Fruit fly (Drosophila melanogaster) whole organism, embryonic: ENCODE results near the gene Catsup.

Source experiments
- Antp ChIP-seq: fragments of 200-800 bp; sonication (Bioruptor generic); optimal IDR thresholded peaks from 3 replicates; lab custom pipeline; 2016; ENCODE audit warnings: missing biosample characterization, missing genetic modification characterization
- Blimp-1 ChIP-seq: fragments of 200-800 bp; sonication (Bioruptor generic); optimal IDR thresholded peaks from 3 replicates; lab custom pipeline; 2018; ENCODE audit warnings: missing biosample characterization, missing genetic modification characterization, mild to moderate bottlenecking, moderate library complexity, missing genetic modification reagents
- CG10267 ChIP-seq: fragments of 200-800 bp; sonication (Bioruptor generic); optimal IDR thresholded peaks from 2 replicates; lab custom pipeline; 2018; ENCODE audit warnings: missing biosample characterization, mild to moderate bottlenecking, missing genetic modification characterization, moderate library complexity
- CG10321 ChIP-seq: fragments of 200-800 bp; sonication (Bioruptor generic); IDR thresholded peaks from 2 replicates; pipeline ENCODE4 v1.3.6; 2022; ENCODE audit warnings: missing biosample characterization, missing genetic modification characterization
- CG11093 ChIP-seq: fragments of 200-800 bp; sonication (Bioruptor generic); IDR thresholded peaks from 3 replicates; pipeline ENCODE4 v1.3.6; 2022; ENCODE audit warnings: missing biosample characterization, missing genetic modification characterization
- CG11398 ChIP-seq: fragments of 200-800 bp; sonication (Bioruptor generic); optimal IDR thresholded peaks from 2 replicates; lab custom pipeline; 2016; ENCODE audit warnings: missing biosample characterization, missing genetic modification characterization
- CG11504 ChIP-seq: fragments of 200-800 bp; sonication (Bioruptor generic); optimal IDR thresholded peaks from 3 replicates; lab custom pipeline; 2019; ENCODE audit warnings: missing biosample characterization, mild to moderate bottlenecking, missing genetic modification characterization, moderate library complexity
- CG11560 ChIP-seq: fragments of 200-800 bp; sonication (Bioruptor generic); IDR thresholded peaks from 3 replicates; pipeline ENCODE4 v1.3.6; 2022; ENCODE audit warnings: missing biosample characterization, missing genetic modification characterization
- CG14441 ChIP-seq: fragments of 200-800 bp; sonication (Bioruptor generic); IDR thresholded peaks from 2 replicates; pipeline ENCODE4 v1.3.6; 2022; ENCODE audit warnings: missing biosample characterization, missing genetic modification characterization
- CG14710 ChIP-seq: fragments of 200-800 bp; sonication (Bioruptor generic); optimal IDR thresholded peaks from 3 replicates; lab custom pipeline; 2019; ENCODE audit warnings: missing biosample characterization, mild to moderate bottlenecking, missing genetic modification characterization, moderate library complexity
- CG16863 ChIP-seq: fragments of 200-800 bp; sonication (Bioruptor generic); optimal IDR thresholded peaks from 3 replicates; lab custom pipeline; 2016; ENCODE audit warnings: missing biosample characterization, missing genetic modification characterization
- CG2712 ChIP-seq: fragments of 200-800 bp; optimal IDR thresholded peaks from 3 replicates; lab custom pipeline; 2019; ENCODE audit warnings: missing biosample characterization, mild to moderate bottlenecking, missing genetic modification characterization, moderate library complexity
- CG2875 ChIP-seq: fragments of 200-800 bp; sonication (Bioruptor generic); optimal IDR thresholded peaks from 2 replicates; lab custom pipeline; 2017; ENCODE audit warnings: missing biosample characterization, mild to moderate bottlenecking, missing genetic modification characterization, missing genetic modification reagents
- CG31441 ChIP-seq: fragments of 200-800 bp; sonication (Bioruptor generic); IDR thresholded peaks from 2 replicates; pipeline ENCODE4 v1.3.6; 2022; ENCODE audit warnings: missing biosample characterization, missing genetic modification characterization
- CG3163 ChIP-seq: fragments of 200-800 bp; sonication (Bioruptor generic); optimal IDR thresholded peaks from 3 replicates; lab custom pipeline; 2016; ENCODE audit warnings: missing biosample characterization, missing genetic modification characterization
- CG3726 ChIP-seq: fragments of 200-800 bp; sonication (Bioruptor generic); IDR thresholded peaks from 3 replicates; pipeline ENCODE4, ENCODE4 v1.3.6; 2022; ENCODE audit warnings: missing biosample characterization, missing genetic modification characterization
- CG4360 ChIP-seq: fragments of 200-800 bp; sonication (Bioruptor generic); IDR thresholded peaks from 2 replicates; pipeline ENCODE4 v1.3.6; 2022; ENCODE audit warnings: missing biosample characterization, missing genetic modification characterization
- CG5953 ChIP-seq: fragments of 200-800 bp; sonication (Bioruptor generic); IDR thresholded peaks from 2 replicates; pipeline ENCODE4 v1.3.6; 2022; ENCODE audit warnings: missing biosample characterization, missing genetic modification characterization
- CG6813 ChIP-seq: fragments of 200-800 bp; sonication (Bioruptor generic); optimal IDR thresholded peaks from 2 replicates; lab custom pipeline; 2017; ENCODE audit warnings: missing biosample characterization, missing genetic modification characterization, mild to moderate bottlenecking, moderate library complexity, missing genetic modification reagents
- CG7556 ChIP-seq: fragments of 200-800 bp; sonication (Bioruptor generic); optimal IDR thresholded peaks from 2 replicates; lab custom pipeline; 2017; ENCODE audit warnings: missing biosample characterization, mild to moderate bottlenecking, missing genetic modification characterization
- CG7786 ChIP-seq: fragments of 200-800 bp; sonication (Bioruptor generic); optimal IDR thresholded peaks from 2 replicates; lab custom pipeline; 2016; ENCODE audit warnings: missing biosample characterization, missing genetic modification characterization
- CG8388 ChIP-seq: fragments of 200-800 bp; sonication (Bioruptor generic); optimal IDR thresholded peaks from 2 replicates; lab custom pipeline; 2019; ENCODE audit warnings: missing biosample characterization, mild to moderate bottlenecking, missing genetic modification characterization, moderate library complexity
- CG8765 ChIP-seq: fragments of 200-800 bp; sonication (Bioruptor generic); IDR thresholded peaks from 2 replicates; pipeline ENCODE4 v1.3.6; 2022; ENCODE audit warnings: missing biosample characterization, missing genetic modification characterization
- CG9437 ChIP-seq: fragments of 200-800 bp; sonication (Bioruptor generic); optimal IDR thresholded peaks from 2 replicates; lab custom pipeline; 2018; ENCODE audit warnings: missing biosample characterization, mild to moderate bottlenecking, missing genetic modification characterization
- E2f2 ChIP-seq: fragments of 200-800 bp; sonication (Bioruptor generic); IDR thresholded peaks from 2 replicates; pipeline ENCODE4 v1.3.6; 2022; ENCODE audit warnings: missing biosample characterization, missing genetic modification characterization
- HHEX ChIP-seq: fragments of 200-800 bp; sonication (Bioruptor generic); optimal IDR thresholded peaks from 3 replicates; lab custom pipeline; 2017; ENCODE audit warnings: missing biosample characterization, mild to moderate bottlenecking, missing genetic modification characterization, missing genetic modification reagents
- MTF-1 ChIP-seq: fragments of 200-800 bp; sonication (Bioruptor generic); optimal IDR thresholded peaks from 2 replicates; lab custom pipeline; 2018; ENCODE audit warnings: missing biosample characterization, mild to moderate bottlenecking, missing genetic modification characterization, borderline replicate concordance
- Nf-YA ChIP-seq: fragments of 200-800 bp; sonication (Bioruptor generic); IDR thresholded peaks from 2 replicates; pipeline ENCODE4 v1.3.6; 2022; ENCODE audit warnings: missing biosample characterization, missing genetic modification characterization
- Pdp1 ChIP-seq, 2 experiments: fragments of 200-800 bp; sonication (Bioruptor generic); optimal IDR thresholded peaks; 3 replicates each; lab custom pipeline; 2016; ENCODE audit warnings: missing biosample characterization in 2 of 2, missing genetic modification characterization in 2 of 2, mild to moderate bottlenecking in 1 of 2, moderate library complexity in 1 of 2
- Six4 ChIP-seq: fragments of 200-800 bp; sonication (Bioruptor generic); optimal IDR thresholded peaks from 2 replicates; lab custom pipeline; 2016; ENCODE audit warnings: missing biosample characterization, missing genetic modification characterization
- Xbp1 ChIP-seq: fragments of 200-800 bp; sonication (Bioruptor generic); optimal IDR thresholded peaks from 3 replicates; lab custom pipeline; 2016; ENCODE audit warnings: missing biosample characterization, mild to moderate bottlenecking, missing genetic modification characterization
- ac ChIP-seq: fragments of 200-800 bp; sonication (Bioruptor generic); optimal IDR thresholded peaks from 3 replicates; lab custom pipeline; 2017; ENCODE audit warnings: missing biosample characterization, mild to moderate bottlenecking, missing genetic modification characterization
- ara ChIP-seq: fragments of 200-800 bp; sonication (Bioruptor generic); IDR thresholded peaks from 2 replicates; pipeline ENCODE4 v1.3.6; 2022; ENCODE audit warnings: missing biosample characterization, missing genetic modification characterization
- crc ChIP-seq: fragments of 200-800 bp; sonication (Bioruptor generic); optimal IDR thresholded peaks from 2 replicates; lab custom pipeline; 2016; ENCODE audit warnings: missing biosample characterization, missing genetic modification characterization
- da ChIP-seq: fragments of 200-800 bp; sonication (Bioruptor generic); optimal IDR thresholded peaks from 2 replicates; lab custom pipeline; 2016; ENCODE audit warnings: missing biosample characterization, missing genetic modification characterization
- dpn ChIP-seq, 2 experiments: fragments of 200-800 bp; sonication (Bioruptor generic); optimal IDR thresholded peaks; 3 replicates each; lab custom pipeline; 2016; ENCODE audit warnings: missing biosample characterization in 2 of 2, missing genetic modification characterization in 2 of 2
- en ChIP-seq: fragments of 200-800 bp; sonication (Bioruptor generic); optimal IDR thresholded peaks from 2 replicates; lab custom pipeline; 2016; ENCODE audit warnings: missing biosample characterization, missing genetic modification characterization
- jigr1 ChIP-seq: fragments of 200-800 bp; sonication (Bioruptor generic); IDR thresholded peaks from 3 replicates; pipeline ENCODE4 v1.3.6; 2022; ENCODE audit warnings: missing biosample characterization, missing genetic modification characterization
- mld ChIP-seq: fragments of 200-800 bp; sonication (Bioruptor generic); IDR thresholded peaks from 3 replicates; pipeline ENCODE4 v1.3.6; 2022; ENCODE audit warnings: missing biosample characterization, missing genetic modification characterization; ENCODE audit not compliant: partially characterized antibody
- pan ChIP-seq, 4 experiments: fragments of >200 bp in 3 of 4; fragments of 200-800 bp in 1 of 4; sonication (Bioruptor generic) in 1 of 4; optimal IDR thresholded peaks in 3 of 4; IDR thresholded peaks in 1 of 4; 2 replicates each; pipeline versions ENCODE4 v1.3.6 to Lab custom; 2017 to 2022; ENCODE audit warnings: missing biosample characterization in 2 of 4, missing genetic modification characterization in 2 of 4, mixed read lengths in 1 of 4
- pb ChIP-seq: fragments of 200-800 bp; sonication (Bioruptor generic); optimal IDR thresholded peaks from 3 replicates; lab custom pipeline; 2016; ENCODE audit warnings: missing biosample characterization, missing genetic modification characterization
- peb ChIP-seq: fragments of 200-800 bp; sonication (Bioruptor generic); IDR thresholded peaks from 2 replicates; pipeline ENCODE4 v1.3.6; 2022; ENCODE audit warnings: missing biosample characterization, missing genetic modification characterization
- run ChIP-seq: fragments of 200-800 bp; sonication (Bioruptor generic); optimal IDR thresholded peaks from 3 replicates; lab custom pipeline; 2018; ENCODE audit warnings: missing biosample characterization, mild to moderate bottlenecking, missing genetic modification characterization
- slou ChIP-seq: fragments of 200-800 bp; sonication (Bioruptor generic); optimal IDR thresholded peaks from 3 replicates; lab custom pipeline; 2016; ENCODE audit warnings: missing biosample characterization, missing genetic modification characterization
- sob ChIP-seq: fragments of 200-800 bp; sonication (Bioruptor generic); IDR thresholded peaks from 2 replicates; pipeline ENCODE4 v1.3.6; 2022; ENCODE audit warnings: missing biosample characterization, missing genetic modification characterization
- ssp ChIP-seq: fragments of 200-800 bp; sonication (Bioruptor generic); IDR thresholded peaks from 2 replicates; pipeline ENCODE4 v1.3.6; 2022; ENCODE audit warnings: missing biosample characterization, missing genetic modification characterization
- unpg ChIP-seq: fragments of 200-800 bp; sonication (Bioruptor generic); optimal IDR thresholded peaks from 3 replicates; lab custom pipeline; 2018; ENCODE audit warnings: missing biosample characterization, mild to moderate bottlenecking, missing genetic modification characterization, moderate library complexity
- z ChIP-seq: fragments of 200-800 bp; sonication (Bioruptor generic); IDR thresholded peaks from 3 replicates; pipeline ENCODE4 v1.3.6; 2022; ENCODE audit warnings: missing biosample characterization, missing genetic modification characterization

The Catsup gene

DNA sequence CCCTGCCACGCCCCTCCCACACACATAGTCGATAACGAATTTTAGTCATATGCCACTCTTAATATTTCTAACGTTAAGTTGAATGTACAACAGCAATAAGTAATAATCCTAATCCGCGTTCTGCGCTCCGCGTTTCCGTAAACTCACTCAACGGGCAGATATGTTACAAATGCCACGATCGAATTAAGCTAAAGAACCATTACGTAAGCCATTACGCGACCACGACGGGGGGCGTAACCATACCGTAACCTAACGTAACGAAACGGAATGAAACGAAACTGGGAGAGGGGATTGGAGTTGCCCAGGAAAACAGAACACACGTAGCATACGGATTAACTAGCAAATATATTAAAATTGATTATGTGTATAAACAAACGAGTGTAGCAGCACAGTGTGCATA, 16.1 kb downstream of the Catsup start:
- no peak for TF ChIP-seq run
- no peak for TF ChIP-seq CG11398 (GFP tag; lab: Kevin White, UChicago)
- no peak for TF ChIP-seq da (GFP tag; lab: Kevin White, UChicago)
- TF ChIP-seq jigr1 (GFP tag; lab: Robert Waterston, UW): no peak
- TF ChIP-seq mld (GFP tag; lab: Robert Waterston, UW): peak; percentile 38; the same call in 1 of the 3 replicates
- TF ChIP-seq Pdp1 (GFP tag; optimal IDR thresholded peaks at IDR 0.05; lab: Kevin White, UChicago): peak in 1 of 2 experiments; percentile 61
- peak; percentile 95 for TF ChIP-seq CG9437 (GFP tag; lab: Kevin White, UChicago)

dm6 chr2L:19058916-19059315, 17.3 kb downstream of the Catsup start, which contains the start of gene Phlpp:
Phlpp (plus strand) TSS chr2L:19059129.
- TF ChIP-seq Xbp1 (GFP tag; lab: Kevin White, UChicago) (peak; percentile 59), CG7786 (GFP tag; lab: Kevin White, UChicago) (no peak), unpg (GFP tag; lab: Kevin White, UChicago) (peak; percentile 31), z (GFP tag; lab: Robert Waterston, UW) (peak; percentile 57; the same call in 1 of the 3 replicates), CG3163 (peak; percentile 49), CG31441 (GFP tag; lab: Robert Waterston, UW) (peak; percentile 78), slou (GFP tag; lab: Kevin White, UChicago) (no peak), CG11093 (peak; percentile 38; the same call in 1 of the 3 replicates), Nf-YA (GFP tag; lab: Robert Waterston, UW) (peak; percentile 47; the same call in 1 of the 2 replicates), dpn (GFP tag; optimal IDR thresholded peaks at IDR 0.05; lab: Kevin White, UChicago) (peak; percentile 2 to 5), CG8388 (peak; percentile 60), HHEX (GFP tag; lab: Kevin White, UChicago) (peak; percentile 8), pan (optimal IDR thresholded peaks at IDR 0.05; lab: Kevin White, UChicago) (no peak), pan (GFP tag; optimal IDR thresholded peaks at IDR 0.05 in 1 of 2, IDR thresholded peaks at IDR 0.05 in 1 of 2) (peak in 1 of 2 experiments; percentile 58), CG11560 (tag; lab: Robert Waterston, UW) (no peak), crc (GFP tag; lab: Kevin White, UChicago) (no peak), CG2712 (tag; lab: Kevin White, UChicago) (peak; percentile 84), CG14710 (peak; percentile 71), CG3726 (GFP tag; lab: Robert Waterston, UW) (no peak), en (GFP tag; lab: Kevin White, UChicago) (peak; percentile 28), pb (GFP tag; lab: Kevin White, UChicago) (no peak), sob (GFP tag; lab: Robert Waterston, UW) (peak; percentile 53; the same call in 1 of the 2 replicates), CG6813 (GFP tag; lab: Kevin White, UChicago) (peak; percentile 49), CG8765 (GFP tag; lab: Robert Waterston, UW) (peak; percentile 51; the same call in 1 of the 2 replicates), Blimp-1 (GFP tag; lab: Kevin White, UChicago) (no peak), Antp (peak; percentile 21), CG11504 (tag; lab: Kevin White, UChicago) (peak; percentile 77), MTF-1 (peak; percentile 3), CG10267 (peak; percentile 77), ara (peak; percentile 75; the same call in 1 of the 2 replicates), E2f2 (GFP tag; lab: Robert Waterston, UW) (peak; percentile 24; the same call in 1 of the 2 replicates), ssp (GFP tag; lab: Robert Waterston, UW) (peak; percentile 45), Six4 (GFP tag; lab: Kevin White, UChicago) (peak; percentile 8), CG5953 (0 out of 2 replicates have a peak, but pooled peaks have one; percentile 47), CG16863 (GFP tag; lab: Kevin White, UChicago) (peak; percentile 10), CG14441 (peak; percentile 74), CG10321 (GFP tag; lab: Robert Waterston, UW) (0 out of 2 replicates have a peak, but pooled peaks have one; percentile 11), CG7556 (GFP tag; lab: Kevin White, UChicago) (peak; percentile 25), ac (GFP tag; lab: Kevin White, UChicago) (no peak), peb (GFP tag; lab: Robert Waterston, UW) (peak; percentile 47; the same call in 1 of the 2 replicates), CG2875 (GFP tag; lab: Kevin White, UChicago) (peak; percentile 23), CG4360 (GFP tag; lab: Robert Waterston, UW) (0 out of 2 replicates have a peak, but pooled peaks have one; percentile 24)
